Fruit fly (Drosophila melanogaster): Measurements from ENCODE around the gene CG17328.

dm6 chr2L:16317777-16318610 is 18.3 kb downstream of the CG17328 start:
- TF ChIP-seq CG6276 (GFP tag; optimal IDR thresholded peaks at IDR 0.05) (no peak), dsx (GFP tag; optimal IDR thresholded peaks at IDR 0.05; ENCODE audit: poor library complexity, severe bottlenecking) (no peak), cyc (GFP tag; optimal IDR thresholded peaks at IDR 0.05) (no peak)
